Comparison of ENCODE assay signal across 6 worm cellular contexts in genomic region chrIV:2613011-2613503, ce11.
TF ChIP-seq lines count a peak whose summit lies in the region.

TSS of gene Y69A2AR.28 (minus strand) at chrIV:2613061.

TF ChIP-seq in whole organism, L1 larva, 84 proteins besides CTCF, POLR2A, EP300 and RAD21 (continues in another document):
- TF ChIP-seq jun-1 (tag; optimal IDR thresholded peaks at IDR 0.05; lab: Kevin White, UChicago) (no peak), blmp-1 (tag; optimal IDR thresholded peaks at IDR 0.05; lab: Kevin White, UChicago) (no peak), elt-3 (tag; optimal IDR thresholded peaks at IDR 0.05; lab: Kevin White, UChicago) (no peak), lin-14 (GFP tag; optimal IDR thresholded peaks at IDR 0.05; lab: Kevin White, UChicago) (no peak), efl-1 (optimal IDR thresholded peaks at IDR 0.05; lab: Kevin White, UChicago) (peak; percentile 70), efl-1 (GFP tag; optimal IDR thresholded peaks at IDR 0.05 in 1 of 2; lab: Kevin White, UChicago) (peak; percentile 83 to 97), aly-2 (tag; optimal IDR thresholded peaks at IDR 0.05; lab: Kevin White, UChicago) (no peak), nhr-20 (tag; optimal IDR thresholded peaks at IDR 0.05; lab: Kevin White, UChicago) (no peak), fkh-8 (tag; optimal IDR thresholded peaks at IDR 0.05; lab: Kevin White, UChicago) (no peak), skn-1 (tag; optimal IDR thresholded peaks at IDR 0.05; lab: Kevin White, UChicago) (peak; percentile 36), pqm-1 (tag; optimal IDR thresholded peaks at IDR 0.05; lab: Kevin White, UChicago) (no peak), isw-1 (GFP tag; IDR thresholded peaks at IDR 0.05; lab: Robert Waterston, UW) (no peak), mef-2 (tag; optimal IDR thresholded peaks at IDR 0.05; lab: Kevin White, UChicago) (no peak), sup-37 (GFP tag; optimal IDR thresholded peaks at IDR 0.05; lab: Kevin White, UChicago) (no peak), nhr-19 (GFP tag; conservative IDR thresholded peaks at IDR 0.05; lab: Robert Waterston, UW) (no peak), lin-35 (GFP tag; optimal IDR thresholded peaks at IDR 0.05; lab: Kevin White, UChicago) (peak; percentile 60 to 82)

TF ChIP-seq in whole organism, L2 larva, 48 proteins besides CTCF, POLR2A, EP300 and RAD21:
- TF ChIP-seq peb-1 (tag; optimal IDR thresholded peaks at IDR 0.05; lab: Kevin White, UChicago) (no peak), lin-39 (tag; optimal IDR thresholded peaks at IDR 0.05; lab: Kevin White, UChicago) (no peak), unc-55 (GFP tag; optimal IDR thresholded peaks at IDR 0.05; lab: Kevin White, UChicago) (peak; percentile 8), lsy-2 (tag; optimal IDR thresholded peaks at IDR 0.05; lab: Kevin White, UChicago) (peak in 1 of 2 experiments; percentile 32), gmeb-1 (tag; optimal IDR thresholded peaks at IDR 0.05; lab: Kevin White, UChicago) (peak; percentile 17), sem-4 (tag; optimal IDR thresholded peaks at IDR 0.05; lab: Kevin White, UChicago) (no peak)

TF ChIP-seq in whole organism, L3 larva, 47 proteins besides CTCF, POLR2A, EP300 and RAD21:
- no peak for TF ChIP-seq elt-1 (tag; optimal IDR thresholded peaks at IDR 0.05; lab: Kevin White, UChicago)
- peak; percentile 45 for TF ChIP-seq lin-15B (tag; optimal IDR thresholded peaks at IDR 0.05; lab: Kevin White, UChicago)
TF ChIP-seq in whole organism, L3 larva: peak in this region for 1.

TF ChIP-seq in whole organism, L4 larva, 104 proteins besides CTCF, POLR2A, EP300 and RAD21:
- TF ChIP-seq snpc-1.2 (GFP tag; IDR thresholded peaks at IDR 0.05; lab: Robert Waterston, UW), result no peak
- peak; percentile 5 for TF ChIP-seq aha-1 (tag; lab: Kevin White, UChicago)
- TF ChIP-seq dpl-1 (GFP tag; optimal IDR thresholded peaks at IDR 0.05; lab: Kevin White, UChicago), result peak; percentile 32
- peak; percentile 55 for TF ChIP-seq lin-38 (GFP tag; IDR thresholded peaks at IDR 0.05; lab: Robert Waterston, UW)
- peak; percentile 12 for TF ChIP-seq mes-2 (tag; optimal IDR thresholded peaks at IDR 0.05; lab: Kevin White, UChicago; ENCODE audit: poor library complexity, severe bottlenecking)

TF ChIP-seq in whole organism, mixed stage, embryonic, 35 proteins besides CTCF, POLR2A, EP300 and RAD21:
- TF ChIP-seq unc-120 (tag; optimal IDR thresholded peaks at IDR 0.05; lab: Kevin White, UChicago; ENCODE audit: poor library complexity, severe bottlenecking), result peak; percentile 88
- no peak for TF ChIP-seq ztf-11 (tag; optimal IDR thresholded peaks at IDR 0.05; lab: Kevin White, UChicago)
- no peak for TF ChIP-seq unc-39 (tag; optimal IDR thresholded peaks at IDR 0.05; lab: Kevin White, UChicago)

TF ChIP-seq in whole organism, young adult, 124 proteins besides CTCF, POLR2A, EP300 and RAD21:
- TF ChIP-seq lin-26 (GFP tag; IDR thresholded peaks at IDR 0.05; lab: Robert Waterston, UW) (no peak), D2030.7 (GFP tag; IDR thresholded peaks at IDR 0.05; lab: Robert Waterston, UW) (no peak), B0261.1 (tag; optimal IDR thresholded peaks at IDR 0.05; lab: Kevin White, UChicago) (no peak), ztf-25 (GFP tag; IDR thresholded peaks at IDR 0.05; lab: Robert Waterston, UW) (no peak), egl-44 (GFP tag; IDR thresholded peaks at IDR 0.05; lab: Robert Waterston, UW) (no peak), hlh-26 (GFP tag; conservative IDR thresholded peaks at IDR 0.05; lab: Robert Waterston, UW) (no peak), zfh-2 (GFP tag; conservative IDR thresholded peaks at IDR 0.05; lab: Robert Waterston, UW) (no peak), chd-7 (tag; optimal IDR thresholded peaks at IDR 0.05; lab: Kevin White, UChicago) (no peak), efl-1 (GFP tag; optimal IDR thresholded peaks at IDR 0.05; lab: Kevin White, UChicago) (peak; percentile 57)
